Worm (Caenorhabditis elegans): ENCODE results near the gene irk-3.

The irk-3 gene

DNA sequence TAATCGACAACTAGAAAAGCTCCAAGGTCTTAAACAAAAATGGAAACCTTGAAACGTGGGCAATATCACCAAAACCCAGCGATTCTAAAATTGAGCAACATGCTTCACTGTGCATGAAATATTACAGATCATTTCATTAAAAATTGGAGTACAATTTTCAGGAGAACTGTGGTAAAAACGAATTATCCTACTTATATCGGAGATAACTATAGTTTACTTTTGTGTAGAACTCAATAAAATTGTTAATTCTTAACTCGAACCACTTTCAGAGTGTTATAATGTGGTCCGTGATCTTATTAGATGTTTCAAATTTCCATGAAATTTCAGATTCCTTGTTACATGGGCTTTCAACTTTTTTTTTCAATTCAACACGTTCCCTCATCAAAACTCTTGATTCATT, 35.0 kb downstream of the irk-3 start, which contains the start of gene K04G11.1:
K04G11.1 (plus strand) TSS at position 301 of the 400 bp plus-strand sequence.
- TF ChIP-seq T22C8.4 (GFP tag; IDR thresholded peaks at IDR 0.05) (no peak), ztf-29 (GFP tag; IDR thresholded peaks at IDR 0.05) (no peak), med-1 (GFP tag; optimal IDR thresholded peaks at IDR 0.05; ENCODE audit: insufficient read depth) (no peak), klf-2 (GFP tag; conservative IDR thresholded peaks at IDR 0.05) (no peak), ztf-23 (GFP tag; IDR thresholded peaks at IDR 0.05) (no peak), cog-1 (tag; optimal IDR thresholded peaks at IDR 0.05) (no peak), flt-1 (GFP tag; IDR thresholded peaks at IDR 0.05) (no peak), tab-1 (GFP tag; IDR thresholded peaks at IDR 0.05) (no peak), ref-1 (GFP tag; conservative IDR thresholded peaks at IDR 0.05) (no peak)

- TF ChIP-seq cog-1 (tag; optimal IDR thresholded peaks at IDR 0.05): no peak
- TF ChIP-seq ztf-23 (GFP tag; IDR thresholded peaks at IDR 0.05): no peak
- TF ChIP-seq ztf-29 (GFP tag; IDR thresholded peaks at IDR 0.05): no peak
- TF ChIP-seq T22C8.4 (GFP tag; IDR thresholded peaks at IDR 0.05): no peak
- no peak for TF ChIP-seq klf-2 (GFP tag; conservative IDR thresholded peaks at IDR 0.05)
- no peak for TF ChIP-seq tab-1 (GFP tag; IDR thresholded peaks at IDR 0.05)
- no peak for TF ChIP-seq med-1 (GFP tag; optimal IDR thresholded peaks at IDR 0.05; ENCODE audit: insufficient read depth)
- no peak for TF ChIP-seq flt-1 (GFP tag; IDR thresholded peaks at IDR 0.05)
- no peak for TF ChIP-seq ref-1 (GFP tag; conservative IDR thresholded peaks at IDR 0.05)
Observed at ce11 chrX:14334151-14334550, 36.1 kb downstream of the irk-3 start.

- TF ChIP-seq med-1 (GFP tag; optimal IDR thresholded peaks at IDR 0.05; ENCODE audit: insufficient read depth) (no peak), ztf-23 (GFP tag; IDR thresholded peaks at IDR 0.05) (no peak), T22C8.4 (GFP tag; IDR thresholded peaks at IDR 0.05) (no peak), flt-1 (GFP tag; IDR thresholded peaks at IDR 0.05) (no peak), klf-2 (GFP tag; conservative IDR thresholded peaks at IDR 0.05) (no peak), cog-1 (tag; optimal IDR thresholded peaks at IDR 0.05) (no peak), tab-1 (GFP tag; IDR thresholded peaks at IDR 0.05) (no peak), ztf-29 (GFP tag; IDR thresholded peaks at IDR 0.05) (no peak), ref-1 (GFP tag; conservative IDR thresholded peaks at IDR 0.05) (no peak)
Observed at ce11 chrX:14329348-14329747, 40.9 kb downstream of the irk-3 start.

DNA sequence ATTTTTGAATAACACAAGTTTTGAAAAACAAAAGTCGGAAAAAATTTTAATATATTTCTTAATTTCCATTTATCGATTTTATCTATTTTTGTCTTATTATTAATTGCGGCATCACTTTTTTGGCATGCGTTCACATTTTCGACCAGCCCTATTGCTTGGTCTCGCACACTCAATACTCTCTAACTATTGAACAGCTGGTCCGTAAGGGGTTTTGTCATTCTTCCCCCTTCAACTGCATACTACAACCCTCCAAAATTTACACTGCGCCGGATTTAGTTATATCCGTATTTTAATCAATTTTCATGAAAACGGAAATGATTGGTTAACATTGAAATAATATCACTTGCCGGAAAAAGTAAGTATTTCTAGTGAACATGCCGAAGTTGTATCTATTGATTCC, 42.8 kb downstream of the irk-3 start, which contains the start of gene C11H1.7:
C11H1.7 (plus strand) TSS at position 12 of the 400 bp plus-strand sequence.
- TF ChIP-seq ref-1 (GFP tag; conservative IDR thresholded peaks at IDR 0.05): no peak
- TF ChIP-seq ztf-29 (GFP tag; IDR thresholded peaks at IDR 0.05): no peak
- TF ChIP-seq T22C8.4 (GFP tag; IDR thresholded peaks at IDR 0.05): no peak
- TF ChIP-seq tab-1 (GFP tag; IDR thresholded peaks at IDR 0.05): no peak
- TF ChIP-seq flt-1 (GFP tag; IDR thresholded peaks at IDR 0.05): no peak
- no peak for TF ChIP-seq ztf-23 (GFP tag; IDR thresholded peaks at IDR 0.05)
- no peak for TF ChIP-seq klf-2 (GFP tag; conservative IDR thresholded peaks at IDR 0.05)
- no peak for TF ChIP-seq med-1 (GFP tag; optimal IDR thresholded peaks at IDR 0.05; ENCODE audit: insufficient read depth)
- no peak for TF ChIP-seq cog-1 (tag; optimal IDR thresholded peaks at IDR 0.05)

DNA sequence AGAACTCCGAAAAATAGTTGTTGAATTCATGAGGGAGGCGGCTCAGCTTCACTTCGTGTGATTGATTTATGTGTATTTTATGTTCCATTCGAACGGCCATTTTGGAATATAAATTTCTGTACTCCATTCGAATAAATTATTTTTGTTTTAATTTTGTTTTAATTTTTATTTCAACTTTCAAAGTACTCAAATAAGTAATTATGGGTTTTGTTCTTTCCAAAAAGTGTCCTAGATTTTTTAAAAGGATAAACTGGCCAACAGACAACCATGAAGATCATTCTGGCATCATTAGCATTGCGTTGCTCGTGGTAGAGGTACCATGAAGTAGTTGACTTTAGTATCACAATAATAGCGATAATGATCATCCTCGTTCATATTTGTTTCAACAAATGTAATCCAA, 43.6 kb downstream of the irk-3 start:
- TF ChIP-seq ref-1 (GFP tag; conservative IDR thresholded peaks at IDR 0.05) (no peak), T22C8.4 (GFP tag; IDR thresholded peaks at IDR 0.05) (no peak), cog-1 (tag; optimal IDR thresholded peaks at IDR 0.05) (no peak), klf-2 (GFP tag; conservative IDR thresholded peaks at IDR 0.05) (no peak), ztf-23 (GFP tag; IDR thresholded peaks at IDR 0.05) (no peak), tab-1 (GFP tag; IDR thresholded peaks at IDR 0.05) (no peak)

DNA sequence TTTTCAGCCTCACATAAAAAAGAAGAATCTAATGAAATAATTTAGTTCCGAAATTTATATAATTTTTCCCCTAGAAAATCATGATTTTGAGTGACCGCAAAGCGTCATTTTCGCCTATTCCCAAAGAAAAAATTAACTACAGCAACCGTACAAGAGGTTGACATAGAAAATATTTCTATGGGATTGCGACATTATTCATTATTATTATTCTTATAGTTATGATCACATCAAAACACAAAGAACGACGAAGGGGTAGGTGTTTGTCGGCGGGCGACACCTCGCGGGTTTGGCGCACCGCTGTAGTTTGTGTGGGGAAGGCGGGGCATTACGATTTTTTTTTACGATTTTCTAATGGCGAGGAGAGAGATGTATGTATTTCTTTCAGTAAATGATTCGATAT, 45.9 kb downstream of the irk-3 start:
- TF ChIP-seq ztf-23 (GFP tag; IDR thresholded peaks at IDR 0.05) (no peak), ztf-29 (GFP tag; IDR thresholded peaks at IDR 0.05) (no peak), tab-1 (GFP tag; IDR thresholded peaks at IDR 0.05) (no peak), ref-1 (GFP tag; conservative IDR thresholded peaks at IDR 0.05) (no peak), cog-1 (tag; optimal IDR thresholded peaks at IDR 0.05) (no peak), T22C8.4 (GFP tag; IDR thresholded peaks at IDR 0.05) (no peak), klf-2 (GFP tag; conservative IDR thresholded peaks at IDR 0.05) (no peak)

DNA sequence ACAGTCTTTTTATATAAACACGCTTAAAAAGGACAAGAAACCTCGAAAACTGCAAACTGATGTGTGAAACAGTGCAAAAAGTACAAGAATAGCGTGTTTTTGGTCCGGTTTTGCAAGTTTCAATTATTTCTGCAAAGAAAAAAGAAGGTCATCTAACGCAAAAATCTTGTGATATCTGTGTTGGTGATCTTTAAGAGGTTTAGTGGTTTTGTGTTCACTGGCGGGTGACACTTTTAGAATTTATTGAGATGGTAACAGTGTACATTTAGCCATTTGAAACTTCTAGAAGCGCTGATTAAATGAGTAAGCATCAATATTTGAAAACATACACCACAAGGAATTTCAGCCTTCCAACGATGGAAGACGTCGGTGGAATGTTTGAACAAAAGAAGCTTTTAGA, 47.4 kb downstream of the irk-3 start:
- TF ChIP-seq T22C8.4 (GFP tag; IDR thresholded peaks at IDR 0.05) (no peak), ztf-23 (GFP tag; IDR thresholded peaks at IDR 0.05) (no peak), med-1 (GFP tag; optimal IDR thresholded peaks at IDR 0.05; ENCODE audit: insufficient read depth) (no peak), flt-1 (GFP tag; IDR thresholded peaks at IDR 0.05) (no peak), klf-2 (GFP tag; conservative IDR thresholded peaks at IDR 0.05) (no peak), tab-1 (GFP tag; IDR thresholded peaks at IDR 0.05) (no peak), ztf-29 (GFP tag; IDR thresholded peaks at IDR 0.05) (no peak), cog-1 (tag; optimal IDR thresholded peaks at IDR 0.05) (no peak), ref-1 (GFP tag; conservative IDR thresholded peaks at IDR 0.05) (no peak)

ce11 chrX:14320298-14320697, 49.9 kb downstream of the irk-3 start, which contains the start of gene C11H1.9:
Gene C11H1.9 (minus strand): TSS chrX:14320398.
- no peak for TF ChIP-seq flt-1 (GFP tag; IDR thresholded peaks at IDR 0.05)
- no peak for TF ChIP-seq ref-1 (GFP tag; conservative IDR thresholded peaks at IDR 0.05)

DNA sequence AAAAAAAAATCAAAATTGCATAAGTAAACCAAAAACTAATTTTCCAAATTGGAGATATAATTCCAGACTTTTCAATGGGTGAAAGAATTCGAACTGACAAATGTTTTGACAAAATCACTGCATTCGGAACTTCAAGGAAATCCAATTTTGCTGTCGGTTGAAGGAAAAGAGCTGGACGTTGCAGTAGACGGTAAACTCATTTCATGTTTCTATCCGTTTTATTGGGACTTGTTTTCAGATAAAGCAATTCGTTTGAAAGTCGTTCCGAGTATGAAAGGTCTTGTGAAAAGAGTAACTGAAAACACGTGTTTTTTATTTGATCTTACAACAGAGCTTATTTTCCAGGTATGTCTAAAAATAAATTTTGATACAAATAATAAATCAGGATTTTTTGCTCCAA, 54.1 kb downstream of the irk-3 start:
- TF ChIP-seq klf-2 (GFP tag; conservative IDR thresholded peaks at IDR 0.05) (no peak), ztf-29 (GFP tag; IDR thresholded peaks at IDR 0.05) (no peak), T22C8.4 (GFP tag; IDR thresholded peaks at IDR 0.05) (no peak), med-1 (GFP tag; optimal IDR thresholded peaks at IDR 0.05; ENCODE audit: insufficient read depth) (no peak), ztf-23 (GFP tag; IDR thresholded peaks at IDR 0.05) (no peak), ref-1 (GFP tag; conservative IDR thresholded peaks at IDR 0.05) (no peak), cog-1 (tag; optimal IDR thresholded peaks at IDR 0.05) (no peak), tab-1 (GFP tag; IDR thresholded peaks at IDR 0.05) (no peak), flt-1 (GFP tag; IDR thresholded peaks at IDR 0.05) (no peak)

DNA sequence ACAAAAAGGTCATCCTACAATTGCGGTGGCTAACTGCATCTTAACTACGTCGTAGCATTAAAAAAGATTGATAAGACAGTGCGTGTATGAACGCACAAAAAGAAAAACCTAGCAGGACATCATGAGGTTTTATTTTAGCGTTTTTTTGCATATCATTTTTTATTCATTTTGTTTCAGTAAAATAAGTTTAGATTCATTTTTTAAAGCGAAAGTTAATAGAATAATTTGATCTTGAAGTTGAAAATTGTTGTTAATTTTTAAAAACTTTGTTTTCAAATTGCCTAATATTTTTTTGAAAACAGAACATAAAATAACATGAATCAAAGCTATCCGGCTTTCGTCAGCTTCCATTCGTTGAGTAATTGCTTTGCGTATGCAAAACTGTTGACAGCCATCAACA, 56.6 kb downstream of the irk-3 start, which contains the start of gene prx-1:
prx-1 (plus strand) TSS at position 301 of the 400 bp plus-strand sequence.
- no peak for TF ChIP-seq ref-1 (GFP tag; conservative IDR thresholded peaks at IDR 0.05)
- TF ChIP-seq klf-2 (GFP tag; conservative IDR thresholded peaks at IDR 0.05): no peak
- no peak for TF ChIP-seq flt-1 (GFP tag; IDR thresholded peaks at IDR 0.05)
- TF ChIP-seq T22C8.4 (GFP tag; IDR thresholded peaks at IDR 0.05): no peak
- TF ChIP-seq cog-1 (tag; optimal IDR thresholded peaks at IDR 0.05): no peak
- TF ChIP-seq med-1 (GFP tag; optimal IDR thresholded peaks at IDR 0.05; ENCODE audit: insufficient read depth): no peak
- no peak for TF ChIP-seq ztf-23 (GFP tag; IDR thresholded peaks at IDR 0.05)
- no peak for TF ChIP-seq ztf-29 (GFP tag; IDR thresholded peaks at IDR 0.05)
- TF ChIP-seq tab-1 (GFP tag; IDR thresholded peaks at IDR 0.05): no peak

All from whole organism, midembryonic.